Worm (Caenorhabditis elegans) whole organism, early embryonic: ENCODE results near the gene cox-18.

Experiments used
- B0310.2 ChIP-seq: sonication (generic microtip); optimal IDR thresholded peaks from 2 replicates; lab custom pipeline; 2016; ENCODE audit warnings: mild to moderate bottlenecking, missing genetic modification characterization, missing compliant biosample characterization
- F13C5.2 ChIP-seq: sonication (generic microtip); optimal IDR thresholded peaks from 2 replicates; lab custom pipeline; 2017; ENCODE audit warnings: mild to moderate bottlenecking, missing genetic modification characterization, inconsistent platforms, missing compliant biosample characterization
- ama-1 ChIP-seq: fragments of 150-350 bp; optimal IDR thresholded peaks from 2 replicates; lab custom pipeline; 2014
- ceh-13 ChIP-seq: fragments of 200-800 bp; sonication (Bioruptor generic); optimal IDR thresholded peaks from 2 replicates; lab custom pipeline; 2018; ENCODE audit warnings: mild to moderate bottlenecking, missing genetic modification characterization, missing compliant biosample characterization
- ets-7 ChIP-seq: sonication (generic microtip); optimal IDR thresholded peaks from 2 replicates; lab custom pipeline; 2016; ENCODE audit warnings: missing genotype, missing genetic modification characterization, missing compliant biosample characterization
- flt-1 ChIP-seq: fragments of 200-800 bp; sonication (Bioruptor generic); IDR thresholded peaks from 2 replicates; pipeline ENCODE4 v1.3.6; 2022; ENCODE audit warnings: missing genetic modification characterization, missing compliant biosample characterization
- hmbx-1 ChIP-seq: sonication (generic microtip); optimal IDR thresholded peaks from 2 replicates; lab custom pipeline; 2016; ENCODE audit warnings: mild to moderate bottlenecking, missing genetic modification characterization, missing compliant biosample characterization
- hmg-4 ChIP-seq: fragments of 200-800 bp; sonication (Bioruptor generic); optimal IDR thresholded peaks from 2 replicates; lab custom pipeline; 2018; ENCODE audit warnings: mild to moderate bottlenecking, missing genetic modification characterization, missing compliant biosample characterization
- hnd-1 ChIP-seq: sonication (generic microtip); optimal IDR thresholded peaks from 2 replicates; lab custom pipeline; 2016; ENCODE audit warnings: missing genetic modification characterization, missing compliant biosample characterization
- pes-1 ChIP-seq: fragments of 200-800 bp; sonication (Bioruptor generic); IDR thresholded peaks from 2 replicates; pipeline ENCODE4 v1.3.6; 2022; ENCODE audit warnings: missing genetic modification reagents, missing genetic modification characterization, missing compliant biosample characterization
- scrt-1 ChIP-seq: fragments of 200-800 bp; sonication (Bioruptor generic); IDR thresholded peaks from 2 replicates; pipeline ENCODE4 v1.3.6; 2022; ENCODE audit warnings: missing genetic modification characterization, missing compliant biosample characterization
- tbx-11 ChIP-seq: fragments of 200-800 bp; sonication (Bioruptor generic); IDR thresholded peaks from 2 replicates; pipeline ENCODE4 v1.3.6; 2022; ENCODE audit warnings: missing genetic modification characterization, missing compliant biosample characterization
- tra-4 ChIP-seq: sonication (generic microtip); optimal IDR thresholded peaks from 2 replicates; lab custom pipeline; 2017; ENCODE audit warnings: missing genetic modification characterization, missing compliant biosample characterization

DNA sequence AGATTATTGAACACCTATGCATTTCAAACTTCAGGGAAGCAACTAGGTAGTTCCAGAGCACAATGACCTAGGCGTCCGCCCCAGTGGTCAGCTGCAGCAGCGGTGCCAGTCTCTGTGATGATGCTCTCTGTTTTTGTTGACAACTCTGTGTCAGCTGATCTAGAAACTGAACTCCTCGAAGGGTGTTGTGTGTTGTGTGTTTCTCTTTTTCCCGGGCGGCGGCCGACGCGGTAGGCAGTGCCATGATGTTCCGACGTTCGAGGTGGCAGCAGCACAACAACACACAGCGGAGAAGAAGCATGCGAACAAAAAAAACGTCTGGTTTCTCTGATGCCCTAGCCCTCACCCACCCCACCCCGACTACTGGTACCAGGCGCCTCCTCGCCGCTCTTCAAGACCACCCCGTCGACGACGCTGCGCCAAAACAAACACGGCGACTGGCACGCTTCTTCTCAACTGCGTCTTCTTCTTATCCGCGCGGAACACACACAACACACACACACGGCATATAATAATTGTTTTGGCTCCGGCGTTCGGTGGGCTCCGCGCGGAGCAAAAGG lies 32.9 kb upstream of the cox-18 start:
- no peak for TF ChIP-seq scrt-1 (GFP tag; lab: Robert Waterston, UW)
- no peak for TF ChIP-seq ama-1
- no peak for TF ChIP-seq B0310.2
- TF ChIP-seq hmg-4 (GFP tag; lab: Kevin White, UChicago) = no peak
- no peak for TF ChIP-seq F13C5.2 (tag; lab: Kevin White, UChicago)
- TF ChIP-seq ceh-13 (GFP tag; lab: Kevin White, UChicago) = no peak
- no peak for TF ChIP-seq flt-1
- TF ChIP-seq tra-4 = no peak
- no peak for TF ChIP-seq tbx-11 (GFP tag; lab: Robert Waterston, UW)
- no peak for TF ChIP-seq hnd-1 (tag; lab: Kevin White, UChicago)
- TF ChIP-seq ets-7 (tag; lab: Kevin White, UChicago) = no peak
- no peak for TF ChIP-seq pes-1 (GFP tag; lab: Robert Waterston, UW)
- TF ChIP-seq hmbx-1 = no peak
